Worm (Caenorhabditis elegans) whole organism, L3 larva: ENCODE results near the gene srh-52.

ENCODE experiments used
- ZK546.5 ChIP-seq: sonication (generic microtip); optimal IDR thresholded peaks from 2 replicates; lab custom pipeline; 2017; ENCODE audit warnings: missing biosample characterization, missing genetic modification characterization
- aly-2 ChIP-seq: fragments of 150-350 bp; optimal IDR thresholded peaks from 2 replicates; lab custom pipeline; 2014; ENCODE audit warnings: missing biosample characterization, missing genetic modification characterization
- ama-1 ChIP-seq: fragments of 150-350 bp; optimal IDR thresholded peaks from 2 replicates; lab custom pipeline; 2018
- ceh-82 ChIP-seq: fragments of 150-350 bp; optimal IDR thresholded peaks from 2 replicates; lab custom pipeline; 2014; ENCODE audit warnings: missing biosample characterization, missing genetic modification characterization
- daf-12 ChIP-seq: fragments of 150-350 bp; optimal IDR thresholded peaks from 2 replicates; lab custom pipeline; 2014; ENCODE audit warnings: missing biosample characterization, missing genetic modification reagents, missing genetic modification characterization
- egl-5 ChIP-seq: fragments of 150-350 bp; optimal IDR thresholded peaks from 2 replicates; lab custom pipeline; 2017; ENCODE audit warnings: missing biosample characterization, missing genetic modification reagents, missing genetic modification characterization, inconsistent platforms
- elt-1 ChIP-seq: fragments of 150-350 bp; optimal IDR thresholded peaks from 2 replicates; lab custom pipeline; 2014; ENCODE audit warnings: missing biosample characterization, missing genetic modification characterization
- elt-2 ChIP-seq: sonication (generic microtip); optimal IDR thresholded peaks from 2 replicates; lab custom pipeline; 2016; ENCODE audit warnings: missing genetic modification reagents, mild to moderate bottlenecking, missing genetic modification characterization, missing compliant biosample characterization
- elt-3 ChIP-seq, 3 experiments: fragments of 150-350 bp in 1 of 3; sonication (generic microtip) in 2 of 3; optimal IDR thresholded peaks; 2 replicates in 2 of 3; 4 replicates in 1 of 3; lab custom pipeline; 2014 to 2017; ENCODE audit warnings: missing biosample characterization in 3 of 3, missing genetic modification characterization in 3 of 3
- fkh-10 ChIP-seq: sonication (generic microtip); optimal IDR thresholded peaks from 2 replicates; lab custom pipeline; 2017; ENCODE audit warnings: missing biosample characterization, missing genetic modification reagents, missing genetic modification characterization
- fkh-2 ChIP-seq: fragments of 150-350 bp; optimal IDR thresholded peaks from 2 replicates; lab custom pipeline; 2014; ENCODE audit warnings: missing biosample characterization, missing genetic modification reagents, missing genetic modification characterization
- fos-1 ChIP-seq: fragments of 150-350 bp; optimal IDR thresholded peaks from 2 replicates; lab custom pipeline; 2014; ENCODE audit warnings: missing biosample characterization, missing genetic modification characterization
- hmg-11 ChIP-seq: sonication (generic microtip); optimal IDR thresholded peaks from 2 replicates; lab custom pipeline; 2016; ENCODE audit warnings: missing genetic modification characterization, missing compliant biosample characterization
- jun-1 ChIP-seq: fragments of 150-350 bp; optimal IDR thresholded peaks from 2 replicates; lab custom pipeline; 2014; ENCODE audit warnings: missing biosample characterization, missing genetic modification reagents, missing genetic modification characterization
- lin-15B ChIP-seq: fragments of 150-350 bp; optimal IDR thresholded peaks from 2 replicates; lab custom pipeline; 2014; ENCODE audit warnings: missing biosample characterization, missing genetic modification characterization
- mdl-1 ChIP-seq: fragments of 150-350 bp; optimal IDR thresholded peaks from 2 replicates; lab custom pipeline; 2014; ENCODE audit warnings: missing biosample characterization, missing genetic modification characterization
- mml-1 ChIP-seq: fragments of 150-350 bp; sonication (generic microtip); optimal IDR thresholded peaks from 3 replicates; lab custom pipeline; 2014; ENCODE audit warnings: missing biosample characterization, missing genetic modification characterization
- nhr-11 ChIP-seq: fragments of 150-350 bp; optimal IDR thresholded peaks from 2 replicates; lab custom pipeline; 2014; ENCODE audit warnings: missing biosample characterization, missing genetic modification characterization
- nhr-23 ChIP-seq: fragments of 150-350 bp; optimal IDR thresholded peaks from 2 replicates; lab custom pipeline; 2014; ENCODE audit warnings: missing biosample characterization, missing genetic modification reagents, missing genetic modification characterization
- nhr-237 ChIP-seq: fragments of 150-350 bp; optimal IDR thresholded peaks from 2 replicates; lab custom pipeline; 2014; ENCODE audit warnings: missing biosample characterization, missing genetic modification characterization
- nhr-25 ChIP-seq: sonication (generic microtip); optimal IDR thresholded peaks from 2 replicates; lab custom pipeline; 2017; ENCODE audit warnings: missing biosample characterization, missing genetic modification characterization
- nhr-28 ChIP-seq: fragments of 150-350 bp; optimal IDR thresholded peaks from 2 replicates; lab custom pipeline; 2014; ENCODE audit warnings: missing biosample characterization, missing genetic modification characterization
- nhr-43 ChIP-seq: sonication (generic microtip); optimal IDR thresholded peaks from 2 replicates; lab custom pipeline; 2016; ENCODE audit warnings: mild to moderate bottlenecking, missing genetic modification characterization, missing compliant biosample characterization; ENCODE audit not compliant: poor library complexity, severe bottlenecking
- nhr-67 ChIP-seq: fragments of 150-350 bp; optimal IDR thresholded peaks from 2 replicates; lab custom pipeline; 2014; ENCODE audit warnings: missing biosample characterization, missing genetic modification characterization
- nhr-76 ChIP-seq: fragments of 150-350 bp; sonication (generic microtip); optimal IDR thresholded peaks from 5 replicates; lab custom pipeline; 2014; ENCODE audit warnings: missing biosample characterization, missing genetic modification characterization
- nhr-77 ChIP-seq: fragments of 150-350 bp; optimal IDR thresholded peaks from 2 replicates; lab custom pipeline; 2014; ENCODE audit warnings: missing biosample characterization, missing genetic modification characterization
- pha-4 ChIP-seq: fragments of 150-350 bp; optimal IDR thresholded peaks from 2 replicates; lab custom pipeline; 2014; ENCODE audit warnings: missing biosample characterization, missing genetic modification reagents, missing genetic modification characterization
- pqm-1 ChIP-seq: fragments of 150-350 bp; optimal IDR thresholded peaks from 2 replicates; lab custom pipeline; 2017; ENCODE audit warnings: missing biosample characterization, missing genetic modification characterization, inconsistent platforms
- sea-2 ChIP-seq: fragments of 150-350 bp; sonication (generic microtip); optimal IDR thresholded peaks from 4 replicates; lab custom pipeline; 2014; ENCODE audit warnings: missing biosample characterization, missing genetic modification reagents, missing genetic modification characterization
- skn-1 ChIP-seq: fragments of 150-350 bp; optimal IDR thresholded peaks from 2 replicates; lab custom pipeline; 2014; ENCODE audit warnings: missing biosample characterization, missing genetic modification characterization
- unc-62 ChIP-seq: fragments of 150-350 bp; sonication (generic microtip); optimal IDR thresholded peaks from 4 replicates; lab custom pipeline; 2014; ENCODE audit warnings: missing biosample characterization, missing genetic modification reagents, missing genetic modification characterization
- ztf-11 ChIP-seq: fragments of 150-350 bp; optimal IDR thresholded peaks from 2 replicates; lab custom pipeline; 2014; ENCODE audit warnings: missing biosample characterization, missing genetic modification characterization
- ztf-4 ChIP-seq: fragments of 150-350 bp; optimal IDR thresholded peaks from 2 replicates; lab custom pipeline; 2014; ENCODE audit warnings: missing biosample characterization, missing genetic modification characterization

Gene srh-52

ce11 chrV:15376223-15376622 is at the start of gene srh-52:
srh-52 (minus strand) TSS chrV:15376323.
- no peak for TF ChIP-seq nhr-76 (tag; lab: Kevin White, UChicago)
- no peak for TF ChIP-seq nhr-25
- no peak for TF ChIP-seq skn-1 (tag; lab: Kevin White, UChicago)
- TF ChIP-seq ceh-82 (tag; lab: Kevin White, UChicago): no peak
- no peak for TF ChIP-seq nhr-11 (tag; lab: Kevin White, UChicago)
- TF ChIP-seq nhr-43 (tag; lab: Kevin White, UChicago): no peak
- TF ChIP-seq mml-1 (tag; lab: Kevin White, UChicago): no peak
- TF ChIP-seq fkh-10 (GFP tag; lab: Kevin White, UChicago): no peak
- no peak for TF ChIP-seq pqm-1 (tag; lab: Kevin White, UChicago)
- no peak for TF ChIP-seq mdl-1 (tag; lab: Kevin White, UChicago)
- no peak for TF ChIP-seq ztf-4 (tag; lab: Kevin White, UChicago)
- TF ChIP-seq ztf-11 (tag; lab: Kevin White, UChicago): no peak

ce11 chrV:15425368-15426091 is 49.4 kb upstream of the srh-52 start, which contains the start of gene Y36E3A.2:
Y36E3A.2 (plus strand) TSS chrV:15426041.
- no peak for TF ChIP-seq fkh-10 (GFP tag; lab: Kevin White, UChicago)
- TF ChIP-seq pha-4 (tag; lab: Kevin White, UChicago): peak; percentile 1
- TF ChIP-seq elt-2 (tag; lab: Kevin White, UChicago): peak; percentile 70

- TF ChIP-seq daf-12 (tag; lab: Kevin White, UChicago) (no peak), fos-1 (tag; lab: Kevin White, UChicago) (no peak), ama-1 (no peak), ZK546.5 (tag; lab: Kevin White, UChicago) (no peak), aly-2 (tag; lab: Kevin White, UChicago) (no peak), nhr-11 (tag; lab: Kevin White, UChicago) (no peak), elt-3 (tag; optimal IDR thresholded peaks at IDR 0.05; lab: Kevin White, UChicago) (no peak), nhr-25 (no peak)
These were observed 47.5 kb upstream of the srh-52 start, which contains the start of gene fbxa-104 for ce11 chrV:15423601-15424000. fbxa-104 (minus strand) TSS chrV:15423683.

ce11 chrV:15417822-15418221 is 41.7 kb upstream of the srh-52 start, which contains the start of gene T06E6.10:
T06E6.10 (plus strand) TSS chrV:15418122.
- TF ChIP-seq ztf-4 (tag; lab: Kevin White, UChicago) (no peak), fkh-2 (tag; lab: Kevin White, UChicago) (no peak), nhr-11 (tag; lab: Kevin White, UChicago) (no peak), fos-1 (tag; lab: Kevin White, UChicago) (no peak), nhr-23 (tag; lab: Kevin White, UChicago) (no peak), egl-5 (no peak), mml-1 (tag; lab: Kevin White, UChicago) (no peak), jun-1 (no peak), nhr-25 (no peak)

ce11 chrV:15415951-15416350 is 39.8 kb upstream of the srh-52 start, which contains the start of gene srh-265:
srh-265 (plus strand) TSS chrV:15416251.
- no peak for TF ChIP-seq nhr-23 (tag; lab: Kevin White, UChicago)
- no peak for TF ChIP-seq skn-1 (tag; lab: Kevin White, UChicago)
- TF ChIP-seq nhr-77: no peak
- no peak for TF ChIP-seq unc-62
- TF ChIP-seq hmg-11 (tag; lab: Kevin White, UChicago): no peak
- TF ChIP-seq fos-1 (tag; lab: Kevin White, UChicago): no peak
- no peak for TF ChIP-seq nhr-25
- TF ChIP-seq nhr-67: no peak
- no peak for TF ChIP-seq sea-2 (GFP tag; lab: Kevin White, UChicago)
- no peak for TF ChIP-seq nhr-11 (tag; lab: Kevin White, UChicago)
- TF ChIP-seq nhr-28 (tag; lab: Kevin White, UChicago): no peak
- TF ChIP-seq lin-15B (tag; lab: Kevin White, UChicago): no peak
- TF ChIP-seq ztf-4 (tag; lab: Kevin White, UChicago): no peak
- TF ChIP-seq elt-1: no peak
- TF ChIP-seq nhr-237 (tag; lab: Kevin White, UChicago): no peak
- TF ChIP-seq pha-4 (tag; lab: Kevin White, UChicago): no peak
- TF ChIP-seq elt-2 (tag; lab: Kevin White, UChicago): no peak
- no peak for TF ChIP-seq ama-1
- TF ChIP-seq, all 47 proteins: peak for 0
